Fruit fly (Drosophila melanogaster) whole organism, prepupa: ENCODE data around the gene FASN2.

Experiments
- Blimp-1 ChIP-seq: fragments of 200-800 bp; sonication (Bioruptor generic); optimal IDR thresholded peaks from 3 replicates; lab custom pipeline; 2017; ENCODE audit warnings: missing biosample characterization, missing genetic modification characterization, mild to moderate bottlenecking, moderate library complexity, missing genetic modification reagents
- CG10631 ChIP-seq: fragments of 200-800 bp; sonication (Bioruptor generic); optimal IDR thresholded peaks from 2 replicates; lab custom pipeline; 2016; ENCODE audit warnings: missing biosample characterization, missing genetic modification characterization
- CG11294 ChIP-seq: fragments of 200-800 bp; sonication (Bioruptor generic); IDR thresholded peaks from 2 replicates; pipeline ENCODE4 v1.3.6; 2022; ENCODE audit warnings: missing biosample characterization, missing genetic modification characterization
- CG11762 ChIP-seq: fragments of 200-800 bp; sonication (Bioruptor generic); optimal IDR thresholded peaks from 3 replicates; lab custom pipeline; 2016; ENCODE audit warnings: missing biosample characterization, missing genetic modification characterization; ENCODE audit not compliant: insufficient read depth
- CG15336 ChIP-seq: fragments of 200-800 bp; sonication (Bioruptor generic); IDR thresholded peaks from 2 replicates; pipeline ENCODE4 v1.3.6; 2022; ENCODE audit warnings: missing biosample characterization, missing genetic modification characterization
- CG1621 ChIP-seq: fragments of 200-800 bp; sonication (Bioruptor generic); optimal IDR thresholded peaks from 3 replicates; lab custom pipeline; 2018; ENCODE audit warnings: missing biosample characterization, mild to moderate bottlenecking, missing genetic modification characterization
- CG3032 ChIP-seq: fragments of 200-800 bp; optimal IDR thresholded peaks from 2 replicates; lab custom pipeline; 2019; ENCODE audit warnings: missing biosample characterization, mild to moderate bottlenecking, missing genetic modification characterization, moderate library complexity
- CG31627 ChIP-seq: fragments of 200-800 bp; sonication (Bioruptor generic); optimal IDR thresholded peaks from 3 replicates; lab custom pipeline; 2016; ENCODE audit warnings: missing biosample characterization, missing genetic modification characterization
- CG32006 ChIP-seq: fragments of 200-800 bp; sonication (Bioruptor generic); optimal IDR thresholded peaks from 3 replicates; lab custom pipeline; 2017; ENCODE audit warnings: missing biosample characterization, mild to moderate bottlenecking, missing genetic modification characterization
- CG34406 ChIP-seq: fragments of 200-800 bp; sonication (Bioruptor generic); optimal IDR thresholded peaks from 3 replicates; lab custom pipeline; 2016; ENCODE audit warnings: missing biosample characterization, missing genetic modification characterization
- CG3919 ChIP-seq: fragments of 200-800 bp; sonication (Bioruptor generic); optimal IDR thresholded peaks from 3 replicates; lab custom pipeline; 2016; ENCODE audit warnings: missing biosample characterization, missing genetic modification characterization
- CG4318 ChIP-seq: fragments of 200-800 bp; sonication (Bioruptor generic); optimal IDR thresholded peaks from 3 replicates; lab custom pipeline; 2017; ENCODE audit warnings: missing biosample characterization, mild to moderate bottlenecking, missing genetic modification characterization
- CG6163 ChIP-seq: fragments of 200-800 bp; sonication (Bioruptor generic); IDR thresholded peaks from 3 replicates; pipeline ENCODE4 v1.3.6; 2022; ENCODE audit warnings: missing biosample characterization, missing genetic modification characterization
- CG6276 ChIP-seq: fragments of 200-800 bp; sonication (Bioruptor generic); optimal IDR thresholded peaks from 2 replicates; lab custom pipeline; 2017; ENCODE audit warnings: missing biosample characterization, mild to moderate bottlenecking, missing genetic modification characterization
- CG6792 ChIP-seq: fragments of 200-800 bp; sonication (Bioruptor generic); optimal IDR thresholded peaks from 3 replicates; lab custom pipeline; 2016; ENCODE audit warnings: missing biosample characterization, missing genetic modification characterization
- CG6808 ChIP-seq: fragments of 200-800 bp; sonication (Bioruptor generic); optimal IDR thresholded peaks from 3 replicates; lab custom pipeline; 2017; ENCODE audit warnings: missing biosample characterization, missing genetic modification characterization, mild to moderate bottlenecking, moderate library complexity, missing genetic modification reagents
- CG6854 ChIP-seq: fragments of 200-800 bp; sonication (Bioruptor generic); optimal IDR thresholded peaks from 2 replicates; lab custom pipeline; 2017; ENCODE audit warnings: missing biosample characterization, mild to moderate bottlenecking, missing genetic modification characterization
- CG7368 ChIP-seq: fragments of 200-800 bp; sonication (Bioruptor generic); optimal IDR thresholded peaks from 3 replicates; lab custom pipeline; 2016; ENCODE audit warnings: missing biosample characterization, missing genetic modification characterization
- CG8119 ChIP-seq: fragments of 200-800 bp; sonication (Bioruptor generic); IDR thresholded peaks from 3 replicates; pipeline ENCODE4 v1.3.6; 2022; ENCODE audit warnings: missing biosample characterization, missing genetic modification characterization
- CG8632 ChIP-seq: fragments of 200-800 bp; sonication (Bioruptor generic); optimal IDR thresholded peaks from 3 replicates; lab custom pipeline; 2016; ENCODE audit warnings: missing biosample characterization, missing genetic modification characterization
- CG9139 ChIP-seq: fragments of 200-800 bp; sonication (Bioruptor generic); optimal IDR thresholded peaks from 3 replicates; lab custom pipeline; 2017; ENCODE audit warnings: missing biosample characterization, mild to moderate bottlenecking, missing genetic modification characterization
- Eip75B ChIP-seq: fragments of 200-800 bp; sonication (Bioruptor generic); optimal IDR thresholded peaks from 3 replicates; lab custom pipeline; 2016; ENCODE audit warnings: missing biosample characterization, missing genetic modification characterization
- Eip78C ChIP-seq: fragments of 200-800 bp; sonication (Bioruptor generic); peaks from one replicate; lab custom pipeline; 2016; ENCODE audit warnings: missing biosample characterization, missing genetic modification characterization
- Ets96B ChIP-seq: fragments of 200-800 bp; optimal IDR thresholded peaks from 2 replicates; lab custom pipeline; 2019; ENCODE audit warnings: missing biosample characterization, mild to moderate bottlenecking, missing genetic modification characterization, moderate library complexity
- Gug ChIP-seq: fragments of 200-800 bp; sonication (Bioruptor generic); IDR thresholded peaks from 2 replicates; pipeline ENCODE4 v1.3.6; 2022; ENCODE audit warnings: missing biosample characterization, missing genetic modification characterization
- Hr39 ChIP-seq: fragments of 200-800 bp; sonication (Bioruptor generic); optimal IDR thresholded peaks from 2 replicates; lab custom pipeline; 2016; ENCODE audit warnings: missing biosample characterization, missing genetic modification characterization
- Hr4 ChIP-seq: fragments of 200-800 bp; sonication (Bioruptor generic); optimal IDR thresholded peaks from 3 replicates; lab custom pipeline; 2016; ENCODE audit warnings: missing biosample characterization, missing genetic modification characterization
- Lpt ChIP-seq: fragments of 200-800 bp; sonication (Bioruptor generic); optimal IDR thresholded peaks from 3 replicates; lab custom pipeline; 2016; ENCODE audit warnings: missing biosample characterization, missing genetic modification characterization
- OdsH ChIP-seq: fragments of 200-800 bp; sonication (Bioruptor generic); optimal IDR thresholded peaks from 3 replicates; lab custom pipeline; 2016; ENCODE audit warnings: missing biosample characterization, missing genetic modification characterization
- Sox14 ChIP-seq: fragments of 200-800 bp; sonication (Bioruptor generic); optimal IDR thresholded peaks from 3 replicates; lab custom pipeline; 2016; ENCODE audit warnings: missing biosample characterization, missing genetic modification characterization
- Sox15 ChIP-seq: fragments of 200-800 bp; sonication (Bioruptor generic); optimal IDR thresholded peaks from 3 replicates; lab custom pipeline; 2016; ENCODE audit warnings: missing biosample characterization, missing genetic modification characterization
- achi ChIP-seq: fragments of 200-800 bp; sonication (Bioruptor generic); optimal IDR thresholded peaks from 3 replicates; lab custom pipeline; 2016; ENCODE audit warnings: missing biosample characterization, missing genetic modification characterization
- acj6 ChIP-seq: fragments of 200-800 bp; sonication (Bioruptor generic); optimal IDR thresholded peaks from 3 replicates; lab custom pipeline; 2016; ENCODE audit warnings: missing biosample characterization, missing genetic modification characterization
- cyc ChIP-seq: fragments of 200-800 bp; sonication (Bioruptor generic); optimal IDR thresholded peaks from 3 replicates; lab custom pipeline; 2016; ENCODE audit warnings: missing biosample characterization, missing genetic modification characterization
- dac ChIP-seq: fragments of 200-800 bp; sonication (Bioruptor generic); optimal IDR thresholded peaks from 2 replicates; lab custom pipeline; 2017; ENCODE audit warnings: missing biosample characterization, mild to moderate bottlenecking, missing genetic modification characterization
- dsx ChIP-seq: fragments of 200-800 bp; optimal IDR thresholded peaks from 3 replicates; lab custom pipeline; 2019; ENCODE audit warnings: missing biosample characterization, mild to moderate bottlenecking, missing genetic modification characterization, moderate library complexity; ENCODE audit not compliant: poor library complexity, severe bottlenecking
- eg ChIP-seq: fragments of 200-800 bp; sonication (Bioruptor generic); IDR thresholded peaks from 3 replicates; pipeline ENCODE4 v1.3.6; 2022; ENCODE audit warnings: missing biosample characterization, missing genetic modification characterization
- esn ChIP-seq: fragments of 200-800 bp; sonication (Bioruptor generic); optimal IDR thresholded peaks from 2 replicates; lab custom pipeline; 2016; ENCODE audit warnings: missing biosample characterization, mild to moderate bottlenecking, missing genetic modification characterization, moderate library complexity
- fd59A ChIP-seq: fragments of 200-800 bp; sonication (Bioruptor generic); optimal IDR thresholded peaks from 2 replicates; lab custom pipeline; 2017; ENCODE audit warnings: missing biosample characterization, mild to moderate bottlenecking, missing genetic modification characterization, missing genetic modification reagents
- fkh ChIP-seq: fragments of 200-800 bp; sonication (Bioruptor generic); optimal IDR thresholded peaks from 3 replicates; lab custom pipeline; 2017; ENCODE audit warnings: missing biosample characterization, mild to moderate bottlenecking, missing genetic modification characterization, moderate library complexity
- lz ChIP-seq: fragments of 200-800 bp; sonication (Bioruptor generic); optimal IDR thresholded peaks from 3 replicates; lab custom pipeline; 2016; ENCODE audit warnings: missing biosample characterization, missing genetic modification characterization
- net ChIP-seq: fragments of 200-800 bp; sonication (Bioruptor generic); optimal IDR thresholded peaks from 3 replicates; lab custom pipeline; 2016; ENCODE audit warnings: missing biosample characterization, missing genetic modification characterization
- pdm3 ChIP-seq: fragments of 200-800 bp; sonication (Bioruptor generic); optimal IDR thresholded peaks from 3 replicates; lab custom pipeline; 2016; ENCODE audit warnings: missing biosample characterization, missing genetic modification characterization
- salr ChIP-seq, 2 experiments: fragments of 200-800 bp; sonication (Bioruptor generic); optimal IDR thresholded peaks; 3 replicates each; lab custom pipeline; 2016 to 2018; ENCODE audit warnings: missing biosample characterization in 2 of 2, missing genetic modification characterization in 2 of 2, mild to moderate bottlenecking in 1 of 2
- svp ChIP-seq: fragments of 200-800 bp; sonication (Bioruptor generic); peaks from one replicate; lab custom pipeline; 2016; ENCODE audit warnings: missing biosample characterization, missing genetic modification characterization
- topi ChIP-seq: fragments of 200-800 bp; sonication (Bioruptor generic); optimal IDR thresholded peaks from 3 replicates; lab custom pipeline; 2016; ENCODE audit warnings: missing biosample characterization, missing genetic modification characterization
- vri ChIP-seq: fragments of 200-800 bp; sonication (Bioruptor generic); optimal IDR thresholded peaks from 3 replicates; lab custom pipeline; 2016; ENCODE audit warnings: missing biosample characterization, mild to moderate bottlenecking, missing genetic modification characterization

The FASN2 gene

DNA sequence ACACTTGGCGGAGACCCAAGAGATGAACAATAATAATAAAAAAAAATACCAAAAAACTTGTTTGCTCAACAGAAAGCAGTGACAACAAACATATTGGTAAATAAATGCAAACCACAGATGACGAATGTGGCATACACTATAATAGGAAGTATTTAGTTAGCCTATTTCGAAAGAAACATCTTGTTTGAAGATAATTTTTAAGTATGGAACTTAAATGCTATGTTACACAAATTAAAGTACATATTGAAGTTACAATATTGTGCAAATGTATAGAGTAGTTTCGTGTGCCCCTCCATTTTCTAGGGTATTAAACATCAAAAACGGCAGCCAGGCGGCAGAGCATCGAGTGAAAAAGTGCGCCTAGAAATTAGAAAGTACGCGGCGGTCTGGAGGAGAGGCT lies 40.3 kb upstream of the FASN2 start:
- TF ChIP-seq CG6854 (GFP tag; lab: Kevin White, UChicago) (no peak), cyc (GFP tag; lab: Kevin White, UChicago) (no peak), vri (GFP tag; lab: Kevin White, UChicago) (no peak), salr (GFP tag; optimal IDR thresholded peaks at IDR 0.05; lab: Kevin White, UChicago) (peak in 1 of 2 experiments; percentile 60), CG6808 (GFP tag; lab: Kevin White, UChicago) (no peak), OdsH (peak; percentile 49), Hr39 (GFP tag; lab: Kevin White, UChicago) (no peak), CG10631 (GFP tag; lab: Kevin White, UChicago) (no peak), CG9139 (no peak), CG34406 (GFP tag; lab: Kevin White, UChicago) (peak; percentile 8), Hr4 (GFP tag; lab: Kevin White, UChicago) (peak; percentile 93), acj6 (GFP tag; lab: Kevin White, UChicago) (peak; percentile 24), Ets96B (no peak), CG6792 (GFP tag; lab: Kevin White, UChicago) (no peak), topi (no peak), CG3919 (GFP tag; lab: Kevin White, UChicago) (peak; percentile 46), fkh (GFP tag; lab: Kevin White, UChicago) (peak; percentile 7), svp (GFP tag; lab: Kevin White, UChicago) (no peak), CG1621 (no peak), fd59A (GFP tag; lab: Kevin White, UChicago) (no peak), pdm3 (peak; percentile 47), Eip75B (GFP tag; lab: Kevin White, UChicago) (peak; percentile 15), Eip78C (GFP tag; lab: Kevin White, UChicago) (peak; percentile 86), net (peak; percentile 28), achi (peak; percentile 57), CG15336 (GFP tag; lab: Robert Waterston, UW) (peak; percentile 93), CG8632 (GFP tag; lab: Kevin White, UChicago) (no peak), dsx (GFP tag; lab: Kevin White, UChicago) (no peak), CG11762 (GFP tag; lab: Kevin White, UChicago) (peak; percentile 21), dac (GFP tag; lab: Kevin White, UChicago) (peak; percentile 69), esn (GFP tag; lab: Kevin White, UChicago) (no peak), CG32006 (GFP tag; lab: Kevin White, UChicago) (peak; percentile 94), CG6276 (GFP tag; lab: Kevin White, UChicago) (peak; percentile 85), CG7368 (GFP tag; lab: Kevin White, UChicago) (peak; percentile 22), Gug (GFP tag; lab: Robert Waterston, UW) (peak; percentile 63), CG3032 (no peak), CG11294 (GFP tag; lab: Robert Waterston, UW) (peak; percentile 52; the same call in 1 of the 2 replicates), Lpt (GFP tag; lab: Kevin White, UChicago) (peak; percentile 11), CG31627 (GFP tag; lab: Kevin White, UChicago) (no peak), CG8119 (peak; percentile 93), Sox15 (GFP tag; lab: Kevin White, UChicago) (no peak), eg (GFP tag; lab: Robert Waterston, UW) (peak; percentile 83), lz (GFP tag; lab: Kevin White, UChicago) (no peak), CG4318 (peak; percentile 86), CG6163 (GFP tag; lab: Robert Waterston, UW) (peak; percentile 80), Blimp-1 (GFP tag; lab: Kevin White, UChicago) (no peak), Sox14 (GFP tag; lab: Kevin White, UChicago) (peak; percentile 25)
- TF ChIP-seq, all 60 proteins: peak for 26
